Worm (Caenorhabditis elegans) whole organism, L4 larva: ENCODE data around the gene H03E18.1.

Experiments
- D1046.2 ChIP-seq: fragments of 200-800 bp; sonication (Bioruptor generic); IDR thresholded peaks from 2 replicates; pipeline ENCODE4 v1.3.6; 2022; ENCODE audit warnings: missing genetic modification characterization, missing compliant biosample characterization
- F26F4.8 ChIP-seq: fragments of 200-800 bp; sonication (Bioruptor generic); conservative IDR thresholded peaks from 2 replicates; pipeline ENCODE4 v1.3.6; 2022; ENCODE audit warnings: missing genetic modification characterization, missing compliant biosample characterization
- F37D6.2 ChIP-seq: sonication (generic microtip); optimal IDR thresholded peaks from 2 replicates; lab custom pipeline; 2016; ENCODE audit warnings: mild to moderate bottlenecking, missing genetic modification characterization, missing compliant biosample characterization
- F49E8.2 ChIP-seq: sonication (generic microtip); optimal IDR thresholded peaks from 2 replicates; lab custom pipeline; 2016; ENCODE audit warnings: missing compliant biosample characterization, mild to moderate bottlenecking, missing genetic modification characterization, borderline replicate concordance
- T26A8.4 ChIP-seq: fragments of 200-800 bp; sonication (Bioruptor generic); IDR thresholded peaks from 2 replicates; pipeline ENCODE4 v1.3.6; 2022; ENCODE audit warnings: missing genetic modification characterization, missing compliant biosample characterization
- aha-1 ChIP-seq: fragments of 150-350 bp; peaks from one replicate; lab custom pipeline; 2014; ENCODE audit warnings: missing biosample characterization, missing genetic modification characterization
- aly-2 ChIP-seq: sonication (generic microtip); optimal IDR thresholded peaks from 2 replicates; lab custom pipeline; 2018; ENCODE audit warnings: missing biosample characterization, missing genetic modification characterization
- ama-1 ChIP-seq: fragments of 150-350 bp; optimal IDR thresholded peaks from 2 replicates; lab custom pipeline; 2014; ENCODE audit warnings: inconsistent platforms, mixed read lengths
- attf-4 ChIP-seq: sonication (generic microtip); optimal IDR thresholded peaks from 3 replicates; lab custom pipeline; 2017; ENCODE audit warnings: missing biosample characterization, missing genetic modification characterization
- ceh-44 ChIP-seq: fragments of 200-800 bp; sonication (Bioruptor generic); IDR thresholded peaks from 2 replicates; pipeline ENCODE4 v1.3.6; 2022; ENCODE audit warnings: missing genetic modification reagents, missing genetic modification characterization, missing compliant biosample characterization
- ceh-62 ChIP-seq: sonication (generic microtip); optimal IDR thresholded peaks from 2 replicates; lab custom pipeline; 2017; ENCODE audit warnings: missing biosample characterization, missing genetic modification characterization
- ceh-82 ChIP-seq: sonication (generic microtip); optimal IDR thresholded peaks from 2 replicates; lab custom pipeline; 2017; ENCODE audit warnings: missing biosample characterization, missing genetic modification characterization
- daf-12 ChIP-seq: fragments of 150-350 bp; optimal IDR thresholded peaks from 2 replicates; lab custom pipeline; 2014; ENCODE audit warnings: missing biosample characterization, missing genetic modification reagents, missing genetic modification characterization
- dmd-6 ChIP-seq: fragments of 200-800 bp; sonication (Bioruptor generic); IDR thresholded peaks from 2 replicates; pipeline ENCODE4 v1.3.6; 2022; ENCODE audit warnings: missing genetic modification reagents, missing genetic modification characterization, missing compliant biosample characterization
- dmd-9 ChIP-seq: fragments of 200-800 bp; sonication (Bioruptor generic); IDR thresholded peaks from 2 replicates; pipeline ENCODE4 v1.3.6; 2022; ENCODE audit warnings: missing genetic modification reagents, missing genetic modification characterization, missing compliant biosample characterization
- dve-1 ChIP-seq: sonication (generic microtip); optimal IDR thresholded peaks from 2 replicates; lab custom pipeline; 2017; ENCODE audit warnings: antibody characterized with exemption, mild to moderate bottlenecking, missing genetic modification characterization, missing compliant biosample characterization; ENCODE audit not compliant: insufficient read depth
- egl-43 ChIP-seq: fragments of 200-800 bp; sonication (Bioruptor generic); IDR thresholded peaks from 2 replicates; pipeline ENCODE4 v1.3.6; 2022; ENCODE audit warnings: missing genetic modification reagents, missing genetic modification characterization, missing compliant biosample characterization
- fkh-10 ChIP-seq: fragments of 150-350 bp; optimal IDR thresholded peaks from 2 replicates; lab custom pipeline; 2014; ENCODE audit warnings: missing biosample characterization, missing genetic modification reagents, missing genetic modification characterization
- hif-1 ChIP-seq, 2 experiments: sonication (generic microtip); optimal IDR thresholded peaks; 2 replicates each; lab custom pipeline; 2016 to 2017; ENCODE audit warnings: missing compliant biosample characterization in 2 of 2, missing genetic modification characterization in 2 of 2, missing genetic modification reagents in 2 of 2, missing genotype in 2 of 2, mild to moderate bottlenecking in 1 of 2
- hlh-11 ChIP-seq: fragments of 200-800 bp; sonication (Bioruptor generic); optimal IDR thresholded peaks from 2 replicates; lab custom pipeline; 2018; ENCODE audit warnings: mild to moderate bottlenecking, missing genetic modification characterization, missing compliant biosample characterization
- lim-7 ChIP-seq: fragments of 200-800 bp; sonication (Bioruptor generic); IDR thresholded peaks from 2 replicates; pipeline ENCODE4 v1.3.6; 2022; ENCODE audit warnings: missing genetic modification characterization, missing compliant biosample characterization
- lin-15B ChIP-seq: fragments of 150-350 bp; sonication (generic microtip); optimal IDR thresholded peaks from 3 replicates; lab custom pipeline; 2014; ENCODE audit warnings: missing biosample characterization, missing genetic modification characterization
- lir-3 ChIP-seq: sonication (generic microtip); optimal IDR thresholded peaks from 2 replicates; lab custom pipeline; 2016; ENCODE audit warnings: mild to moderate bottlenecking, missing genetic modification characterization, missing compliant biosample characterization
- lsy-2 ChIP-seq, 2 experiments: fragments of 150-350 bp in 1 of 2; sonication (generic microtip) in 1 of 2; optimal IDR thresholded peaks; 2 replicates each; lab custom pipeline; 2014 to 2017; ENCODE audit warnings: missing biosample characterization in 2 of 2, missing genetic modification characterization in 2 of 2
- madf-9 ChIP-seq: fragments of 200-800 bp; sonication (Bioruptor generic); conservative IDR thresholded peaks from 2 replicates; pipeline ENCODE4 v1.3.6; 2022; ENCODE audit warnings: missing genetic modification reagents, missing genetic modification characterization, missing compliant biosample characterization
- mdl-1 ChIP-seq, 2 experiments: fragments of 150-350 bp in 1 of 2; sonication (generic microtip) in 1 of 2; optimal IDR thresholded peaks; 2 replicates each; lab custom pipeline; 2014 to 2017; ENCODE audit warnings: missing biosample characterization in 2 of 2, missing genetic modification characterization in 2 of 2
- mep-1 ChIP-seq: fragments of 150-350 bp; sonication (generic microtip); optimal IDR thresholded peaks from 3 replicates; lab custom pipeline; 2014; ENCODE audit warnings: missing biosample characterization, missing genetic modification characterization
- mxl-3 ChIP-seq: fragments of 200-800 bp; sonication (Bioruptor generic); optimal IDR thresholded peaks from 2 replicates; lab custom pipeline; 2018; ENCODE audit warnings: mild to moderate bottlenecking, missing genetic modification characterization, missing compliant biosample characterization
- nhr-111 ChIP-seq: fragments of 200-800 bp; sonication (Bioruptor generic); optimal IDR thresholded peaks from 2 replicates; lab custom pipeline; 2018; ENCODE audit warnings: mild to moderate bottlenecking, missing genetic modification characterization, missing compliant biosample characterization
- nhr-25 ChIP-seq: sonication (generic microtip); optimal IDR thresholded peaks from 2 replicates; lab custom pipeline; 2017; ENCODE audit warnings: missing genetic modification characterization, mild to moderate bottlenecking, missing compliant biosample characterization, antibody characterized with exemption, moderate library complexity, borderline replicate concordance; ENCODE audit not compliant: insufficient read depth
- nhr-28 ChIP-seq: fragments of 150-350 bp; optimal IDR thresholded peaks from 2 replicates; lab custom pipeline; 2014; ENCODE audit warnings: missing biosample characterization, missing genetic modification characterization
- nhr-48 ChIP-seq: sonication (generic microtip); optimal IDR thresholded peaks from 2 replicates; lab custom pipeline; 2016; ENCODE audit warnings: mild to moderate bottlenecking, missing genetic modification characterization, missing compliant biosample characterization
- rbr-2 ChIP-seq: sonication (generic microtip); optimal IDR thresholded peaks from 2 replicates; lab custom pipeline; 2016; ENCODE audit warnings: missing genotype, missing genetic modification characterization, missing compliant biosample characterization
- saeg-2 ChIP-seq: fragments of 200-800 bp; sonication (Bioruptor generic); IDR thresholded peaks from 2 replicates; pipeline ENCODE4 v1.3.6; 2022; ENCODE audit warnings: missing genetic modification reagents, missing genetic modification characterization, missing compliant biosample characterization
- skn-1 ChIP-seq: fragments of 150-350 bp; optimal IDR thresholded peaks from 2 replicates; lab custom pipeline; 2014; ENCODE audit warnings: missing biosample characterization, missing genetic modification characterization
- spr-3 ChIP-seq: fragments of 200-800 bp; sonication (Bioruptor generic); optimal IDR thresholded peaks from 2 replicates; lab custom pipeline; 2018; ENCODE audit warnings: mild to moderate bottlenecking, missing genetic modification characterization, missing compliant biosample characterization
- tra-1 ChIP-seq: fragments of 200-800 bp; sonication (Bioruptor generic); IDR thresholded peaks from 2 replicates; pipeline ENCODE4 v1.3.6; 2022; ENCODE audit warnings: missing genetic modification reagents, missing genetic modification characterization, missing compliant biosample characterization
- unc-62 ChIP-seq, 3 experiments: fragments of 150-350 bp in 1 of 3; sonication (generic microtip); optimal IDR thresholded peaks in 2 of 3; peaks in 1 of 3; 1 replicate in 1 of 3; 2 replicates in 2 of 3; lab custom pipeline; 2014 to 2017; ENCODE audit warnings: missing biosample characterization in 3 of 3, missing genetic modification characterization in 3 of 3, missing genetic modification reagents in 3 of 3, missing genotype in 1 of 3
- ztf-7 ChIP-seq: fragments of 150-350 bp; optimal IDR thresholded peaks from 2 replicates; lab custom pipeline; 2014; ENCODE audit warnings: missing biosample characterization, missing genetic modification characterization

Gene H03E18.1

DNA sequence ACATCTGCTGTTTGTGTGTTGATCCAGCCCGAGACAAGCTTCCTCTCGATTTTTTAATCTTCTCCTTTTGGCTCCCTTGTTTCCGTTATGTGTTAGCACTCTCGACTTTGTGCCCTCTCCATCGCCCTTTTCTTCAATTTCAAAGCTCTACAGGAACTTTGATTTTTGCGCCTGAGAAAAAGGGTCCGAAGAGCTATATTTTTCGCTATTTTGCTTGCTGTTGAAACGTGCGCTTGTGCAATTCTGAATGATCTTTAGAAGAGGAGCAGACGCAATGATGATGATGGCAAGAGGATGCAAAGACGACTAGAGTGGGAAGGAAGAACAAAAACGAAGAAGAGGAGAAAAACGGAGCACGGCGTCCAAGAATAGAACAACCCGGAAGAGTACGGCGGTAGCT, 26.0 kb upstream of the H03E18.1 start:
- TF ChIP-seq mep-1 (peak; percentile 43), dve-1 (no peak), nhr-25 (tag; lab: Kevin White, UChicago) (no peak), fkh-10 (GFP tag; lab: Kevin White, UChicago) (peak; percentile 64), lim-7 (GFP tag; lab: Robert Waterston, UW) (no peak), unc-62 (GFP tag; optimal IDR thresholded peaks at IDR 0.05 in 1 of 2; lab: Kevin White, UChicago) (peak in 1 of 2 experiments; percentile 88), unc-62 (tag; optimal IDR thresholded peaks at IDR 0.05; lab: Kevin White, UChicago) (no peak), hif-1 (tag; optimal IDR thresholded peaks at IDR 0.05; lab: Kevin White, UChicago) (peak in 1 of 2 experiments; percentile 76), egl-43 (no peak), mxl-3 (GFP tag; lab: Kevin White, UChicago) (peak; percentile 16), mdl-1 (tag; optimal IDR thresholded peaks at IDR 0.05; lab: Kevin White, UChicago) (peak in 1 of 2 experiments; percentile 50), D1046.2 (GFP tag; lab: Robert Waterston, UW) (no peak), rbr-2 (peak; percentile 11), lir-3 (tag; lab: Kevin White, UChicago) (no peak), spr-3 (no peak), dmd-6 (GFP tag; lab: Robert Waterston, UW) (0 out of 2 replicates have a peak, but pooled peaks have one; percentile 15), hlh-11 (tag; lab: Kevin White, UChicago) (peak; percentile 15)

DNA sequence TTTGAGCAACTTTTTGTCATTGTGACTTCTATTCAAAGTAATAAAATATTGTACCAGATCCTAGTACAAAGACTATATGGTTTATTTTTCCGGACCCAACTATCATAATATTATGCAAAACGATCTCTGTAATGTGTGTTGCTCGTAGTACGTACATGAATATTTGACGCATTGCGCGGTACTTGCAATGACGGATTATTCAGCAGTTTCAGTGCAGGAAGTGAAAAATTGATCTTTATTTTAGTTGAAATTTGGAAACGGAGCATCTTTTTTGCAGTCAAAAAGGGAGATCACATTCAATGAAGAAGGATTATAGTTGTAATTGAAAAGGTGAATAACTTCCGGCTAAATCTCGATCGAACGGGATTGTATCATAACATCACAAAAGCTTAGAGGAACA, 23.7 kb upstream of the H03E18.1 start:
- TF ChIP-seq madf-9 (GFP tag; lab: Robert Waterston, UW) (no peak), dmd-6 (GFP tag; lab: Robert Waterston, UW) (no peak), skn-1 (tag; lab: Kevin White, UChicago) (no peak), F37D6.2 (no peak), tra-1 (no peak), nhr-111 (GFP tag; lab: Kevin White, UChicago) (no peak), ceh-44 (no peak), aha-1 (tag; lab: Kevin White, UChicago) (peak; percentile 92)

DNA sequence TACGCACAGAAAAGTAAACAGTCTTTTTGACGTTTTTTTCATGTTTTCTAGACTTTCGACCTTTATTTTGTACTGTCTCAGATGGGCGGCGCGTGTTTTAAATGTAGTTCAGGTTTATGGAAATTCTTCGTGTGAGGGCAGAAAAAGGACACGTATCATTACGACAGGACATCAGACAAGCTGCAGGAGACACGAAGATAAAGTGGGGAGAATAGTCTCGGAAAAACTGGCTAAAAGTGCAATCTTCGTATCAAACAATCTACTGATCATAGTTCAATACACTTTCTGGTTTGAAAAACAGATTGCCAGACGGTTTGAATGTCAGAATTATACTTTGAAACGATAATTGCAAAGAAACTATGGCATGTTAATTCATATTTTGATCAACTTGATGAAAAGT, 22.3 kb upstream of the H03E18.1 start:
- TF ChIP-seq attf-4 (tag; lab: Kevin White, UChicago) (no peak), ceh-62 (no peak), mxl-3 (GFP tag; lab: Kevin White, UChicago) (peak; percentile 33), madf-9 (GFP tag; lab: Robert Waterston, UW) (no peak), lim-7 (GFP tag; lab: Robert Waterston, UW) (no peak), dve-1 (no peak), daf-12 (tag; lab: Kevin White, UChicago) (no peak), F26F4.8 (GFP tag; lab: Robert Waterston, UW) (no peak), saeg-2 (no peak), ceh-82 (tag; lab: Kevin White, UChicago) (no peak), lin-15B (tag; lab: Kevin White, UChicago) (no peak), lsy-2 (tag; optimal IDR thresholded peaks at IDR 0.05; lab: Kevin White, UChicago) (no peak), F49E8.2 (tag; lab: Kevin White, UChicago) (no peak), ztf-7 (no peak), nhr-111 (GFP tag; lab: Kevin White, UChicago) (no peak), ama-1 (lab: Kevin White, UChicago) (no peak), tra-1 (no peak), fkh-10 (GFP tag; lab: Kevin White, UChicago) (no peak), dmd-9 (GFP tag; lab: Robert Waterston, UW) (no peak), nhr-48 (tag; lab: Kevin White, UChicago) (peak; percentile 62), aly-2 (tag; lab: Kevin White, UChicago) (no peak), spr-3 (no peak), nhr-28 (tag; lab: Kevin White, UChicago) (peak; percentile 52), hlh-11 (tag; lab: Kevin White, UChicago) (no peak), mdl-1 (tag; optimal IDR thresholded peaks at IDR 0.05; lab: Kevin White, UChicago) (peak in 1 of 2 experiments; percentile 52), T26A8.4 (GFP tag; lab: Robert Waterston, UW) (no peak)
- TF ChIP-seq, all 104 proteins: peak for 4
